Worm (Caenorhabditis elegans): Measurements from ENCODE around the gene fbxa-61.

ce11 chrIII:1275513-1275912 is 36.7 kb downstream of the fbxa-61 start, which contains the start of gene fbxa-30:
- no peak for TF ChIP-seq pha-4 (tag; optimal IDR thresholded peaks at IDR 0.05)
- TF ChIP-seq nhr-28 (tag; optimal IDR thresholded peaks at IDR 0.05), result no peak
- no peak for TF ChIP-seq ces-1 (GFP tag; optimal IDR thresholded peaks at IDR 0.05)
- TF ChIP-seq blmp-1 (tag; optimal IDR thresholded peaks at IDR 0.05), result no peak
- TF ChIP-seq ztf-11 (tag; optimal IDR thresholded peaks at IDR 0.05), result no peak
- TF ChIP-seq elt-3 (tag; optimal IDR thresholded peaks at IDR 0.05), result no peak
- no peak for TF ChIP-seq snpc-4 (tag; optimal IDR thresholded peaks at IDR 0.05)
- no peak for TF ChIP-seq hlh-1 (tag; optimal IDR thresholded peaks at IDR 0.05)
- TF ChIP-seq nhr-2 (tag; optimal IDR thresholded peaks at IDR 0.05), result no peak
- no peak for TF ChIP-seq tbx-8 (GFP tag; optimal IDR thresholded peaks at IDR 0.05)
- TF ChIP-seq nhr-12 (tag; optimal IDR thresholded peaks at IDR 0.05), result no peak
- TF ChIP-seq unc-62 (GFP tag; optimal IDR thresholded peaks at IDR 0.05), result no peak
- no peak for TF ChIP-seq ceh-83 (GFP tag; optimal IDR thresholded peaks at IDR 0.05)
